Fruit fly (Drosophila melanogaster) whole organism, wandering third instar larva: Measurements from ENCODE around the gene Zw.

Source experiments
- CG32264 ChIP-seq: fragments of 200-800 bp; sonication (Bioruptor generic); optimal IDR thresholded peaks from 2 replicates; lab custom pipeline; 2016; ENCODE audit warnings: missing biosample characterization, missing genetic modification characterization
- CG9705 ChIP-seq: fragments of 200-800 bp; sonication (Bioruptor generic); optimal IDR thresholded peaks from 2 replicates; lab custom pipeline; 2018; ENCODE audit warnings: missing biosample characterization, mild to moderate bottlenecking, missing genetic modification characterization
- CrebA ChIP-seq: fragments of 200-800 bp; sonication (Bioruptor generic); optimal IDR thresholded peaks from 2 replicates; lab custom pipeline; 2016; ENCODE audit warnings: missing biosample characterization, mild to moderate bottlenecking, missing genetic modification characterization, borderline replicate concordance
- Dfd ChIP-seq: fragments of >200 bp; optimal IDR thresholded peaks from 2 replicates; lab custom pipeline; 2017; ENCODE audit warnings: missing biosample characterization, missing genetic modification characterization
- Dif ChIP-seq: fragments of 200-275, 200-300 bp; sonication (Bioruptor generic); optimal IDR thresholded peaks from 2 replicates; lab custom pipeline; 2018; ENCODE audit warnings: missing biosample characterization, missing genetic modification characterization; ENCODE audit not compliant: partially characterized antibody
- GATAd ChIP-seq: sonication (Bioruptor generic); optimal IDR thresholded peaks from 2 replicates; lab custom pipeline; 2016; ENCODE audit warnings: missing biosample characterization, missing genetic modification characterization
- HLH106 ChIP-seq: fragments of 200-800 bp; optimal IDR thresholded peaks from 3 replicates; lab custom pipeline; 2019; ENCODE audit warnings: missing biosample characterization, mild to moderate bottlenecking, missing genetic modification characterization, moderate library complexity
- Hnf4 ChIP-seq: fragments of 200-800 bp; sonication (Bioruptor generic); optimal IDR thresholded peaks from 2 replicates; lab custom pipeline; 2016; ENCODE audit warnings: missing biosample characterization, mild to moderate bottlenecking, missing genetic modification characterization
- Hr83 ChIP-seq: fragments of 200-300 bp; sonication (Bioruptor generic); optimal IDR thresholded peaks from 2 replicates; lab custom pipeline; 2016; ENCODE audit warnings: missing biosample characterization, mild to moderate bottlenecking, missing genetic modification characterization, moderate library complexity; ENCODE audit not compliant: poor library complexity, severe bottlenecking
- Jra ChIP-seq: sonication (Bioruptor generic); optimal IDR thresholded peaks from 2 replicates; lab custom pipeline; 2016; ENCODE audit warnings: missing biosample characterization, missing genetic modification characterization
- Mio ChIP-seq: sonication (Bioruptor generic); optimal IDR thresholded peaks from 2 replicates; lab custom pipeline; 2016; ENCODE audit warnings: missing biosample characterization, missing genetic modification characterization
- N ChIP-seq: fragments of >200 bp; optimal IDR thresholded peaks from 2 replicates; lab custom pipeline; 2018; ENCODE audit warnings: missing biosample characterization, missing external identifiers, missing genetic modification characterization
- OdsH ChIP-seq: fragments of 200-800 bp; sonication (Bioruptor generic); optimal IDR thresholded peaks from 2 replicates; lab custom pipeline; 2016; ENCODE audit warnings: missing biosample characterization, mild to moderate bottlenecking, missing genetic modification characterization
- Sp1 ChIP-seq: fragments of 200-800 bp; sonication (Bioruptor generic); optimal IDR thresholded peaks from 3 replicates; lab custom pipeline; 2019; ENCODE audit warnings: missing biosample characterization, mild to moderate bottlenecking, missing genetic modification characterization, moderate library complexity
- Vsx2 ChIP-seq: fragments of 200-300, 225-300 bp; sonication (Bioruptor generic); optimal IDR thresholded peaks from 2 replicates; lab custom pipeline; 2018; ENCODE audit warnings: missing biosample characterization, missing genetic modification characterization; ENCODE audit not compliant: partially characterized antibody
- br ChIP-seq: fragments of 200-800 bp; sonication (Bioruptor generic); optimal IDR thresholded peaks from 2 replicates; lab custom pipeline; 2016; ENCODE audit warnings: missing biosample characterization, missing genetic modification characterization
- brk ChIP-seq: fragments of 200-800 bp; sonication (Bioruptor generic); optimal IDR thresholded peaks from 2 replicates; lab custom pipeline; 2016; ENCODE audit warnings: missing biosample characterization, mild to moderate bottlenecking, missing genetic modification characterization
- dl ChIP-seq, 2 experiments: fragments of 175-275, 200-275 bp in 1 of 2; fragments of 200-275 bp in 1 of 2; sonication (Bioruptor generic); optimal IDR thresholded peaks; lab custom pipeline; 2018; ENCODE audit warnings: mild to moderate bottlenecking in 2 of 2, missing biosample characterization in 2 of 2, missing genetic modification characterization in 2 of 2, moderate library complexity in 2 of 2; ENCODE audit not compliant: partially characterized antibody in 2 of 2, insufficient read depth in 1 of 2
- dmrt93B ChIP-seq: fragments of 200-800 bp; sonication (Bioruptor generic); optimal IDR thresholded peaks from 2 replicates; lab custom pipeline; 2018; ENCODE audit warnings: missing biosample characterization, mild to moderate bottlenecking, missing genetic modification characterization
- ey ChIP-seq: fragments of 200-800 bp; sonication (Bioruptor generic); optimal IDR thresholded peaks from 2 replicates; lab custom pipeline; 2016; ENCODE audit warnings: missing biosample characterization, missing genetic modification characterization
- foxo ChIP-seq, 2 experiments: fragments of 200-800 bp; sonication (Bioruptor generic); optimal IDR thresholded peaks; 2 replicates in 1 of 2; 3 replicates in 1 of 2; lab custom pipeline; 2016 to 2017; ENCODE audit warnings: missing biosample characterization in 2 of 2, missing genetic modification characterization in 2 of 2
- fru ChIP-seq: fragments of 200-800 bp; sonication (Bioruptor generic); optimal IDR thresholded peaks from 3 replicates; lab custom pipeline; 2016; ENCODE audit warnings: missing biosample characterization, mild to moderate bottlenecking, missing genetic modification characterization
- h ChIP-seq: fragments of 200-800 bp; sonication (Bioruptor generic); optimal IDR thresholded peaks from 3 replicates; lab custom pipeline; 2016; ENCODE audit warnings: missing biosample characterization, mild to moderate bottlenecking, missing genetic modification characterization
- jim ChIP-seq: fragments of 175-275, 200-325 bp; sonication (Bioruptor generic); optimal IDR thresholded peaks from 2 replicates; lab custom pipeline; 2016; ENCODE audit warnings: missing biosample characterization, mild to moderate bottlenecking, missing genetic modification characterization
- lola ChIP-seq: fragments of >200 bp; optimal IDR thresholded peaks from 2 replicates; lab custom pipeline; 2017; ENCODE audit warnings: missing biosample characterization, missing genetic modification characterization
- psq ChIP-seq: fragments of 200-800 bp; sonication (Bioruptor generic); optimal IDR thresholded peaks from 3 replicates; lab custom pipeline; 2017; ENCODE audit warnings: missing biosample characterization, mild to moderate bottlenecking, missing genetic modification characterization, moderate library complexity
- rgr ChIP-seq: fragments of 200-800 bp; sonication (Bioruptor generic); optimal IDR thresholded peaks from 3 replicates; lab custom pipeline; 2016; ENCODE audit warnings: missing biosample characterization, mild to moderate bottlenecking, missing genetic modification characterization
- sage ChIP-seq: fragments of 200-800 bp; sonication (Bioruptor generic); optimal IDR thresholded peaks from 2 replicates; lab custom pipeline; 2016; ENCODE audit warnings: missing biosample characterization, mild to moderate bottlenecking, missing genetic modification characterization
- sv ChIP-seq: fragments of 200-800 bp; sonication (Bioruptor generic); optimal IDR thresholded peaks from 3 replicates; lab custom pipeline; 2016; ENCODE audit warnings: missing biosample characterization, missing genetic modification characterization
- tai ChIP-seq: sonication (Bioruptor generic); optimal IDR thresholded peaks from 2 replicates; lab custom pipeline; 2016; ENCODE audit warnings: missing biosample characterization, missing genetic modification characterization

The Zw gene

DNA sequence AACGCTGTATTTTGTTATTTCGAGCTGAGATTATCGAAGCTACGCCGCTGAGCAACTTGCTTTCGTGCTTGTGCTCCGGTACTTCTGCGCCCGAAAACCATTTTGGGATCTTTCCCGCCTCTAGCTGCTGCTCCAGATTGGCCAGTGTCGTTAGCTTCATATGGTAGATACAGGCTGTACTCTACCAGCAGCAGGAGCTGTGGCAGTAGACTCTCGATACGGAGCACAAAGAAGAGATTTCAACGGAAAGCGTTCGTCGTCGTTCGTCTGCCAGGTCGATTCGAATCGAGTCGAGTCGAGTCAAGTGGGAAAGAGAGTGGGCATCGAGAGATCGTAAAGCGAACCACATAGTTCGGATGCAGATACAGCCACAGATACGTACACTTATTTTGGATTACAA, 47.8 kb downstream of the Zw start:
- TF ChIP-seq rgr (GFP tag; lab: Kevin White, UChicago) (no peak), foxo (GFP tag; optimal IDR thresholded peaks at IDR 0.05; lab: Kevin White, UChicago) (no peak), dl (GFP tag; optimal IDR thresholded peaks at IDR 0.05; lab: Kevin White, UChicago; ENCODE audit: insufficient read depth in 1 of 2, partially characterized antibody in 2 of 2) (no peak), CG9705 (GFP tag; lab: Kevin White, UChicago) (no peak), Hnf4 (GFP tag; lab: Kevin White, UChicago) (no peak), N (GFP tag; lab: Kevin White, UChicago) (no peak), Dif (GFP tag; lab: Kevin White, UChicago) (no peak), CrebA (GFP tag; lab: Kevin White, UChicago) (no peak), brk (GFP tag; lab: Kevin White, UChicago) (no peak), OdsH (GFP tag; lab: Kevin White, UChicago) (no peak), Vsx2 (GFP tag; lab: Kevin White, UChicago) (no peak), tai (GFP tag; lab: Kevin White, UChicago) (no peak), HLH106 (tag; lab: Kevin White, UChicago) (no peak), sage (GFP tag; lab: Kevin White, UChicago) (no peak), fru (no peak), jim (no peak), Hr83 (GFP tag; lab: Kevin White, UChicago) (no peak), CG32264 (GFP tag; lab: Kevin White, UChicago) (no peak)

DNA sequence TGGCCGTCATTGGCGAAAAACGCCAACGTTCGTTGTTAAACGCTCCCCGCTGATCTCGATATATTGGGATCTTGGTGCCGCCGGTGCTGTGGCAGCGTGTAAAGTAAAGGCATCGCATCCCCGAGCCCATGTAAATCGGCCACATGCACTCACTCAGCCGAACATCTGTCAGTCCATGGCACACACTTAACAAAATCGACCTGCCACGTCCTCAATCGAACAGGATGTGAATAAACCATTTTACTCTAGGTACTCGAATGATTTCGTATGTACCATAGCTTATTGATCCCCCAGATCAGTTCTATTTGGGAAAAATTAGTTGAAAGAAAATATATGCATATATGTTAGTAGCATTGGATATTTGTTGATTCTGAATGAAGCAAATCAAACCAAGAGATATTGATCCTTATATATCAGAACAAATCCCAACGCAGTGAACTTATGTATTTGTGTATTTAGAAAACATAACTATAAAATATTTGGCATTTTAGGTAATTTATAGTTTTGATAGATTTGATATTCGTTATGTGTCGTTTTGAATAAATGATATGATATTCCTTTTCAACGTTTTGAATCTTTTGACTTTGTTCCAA, 49.4 kb downstream of the Zw start:
- TF ChIP-seq N (GFP tag; lab: Kevin White, UChicago) (no peak), lola (GFP tag; lab: Kevin White, UChicago) (no peak), br (GFP tag; lab: Kevin White, UChicago) (no peak), dl (GFP tag; optimal IDR thresholded peaks at IDR 0.05; lab: Kevin White, UChicago; ENCODE audit: insufficient read depth in 1 of 2, partially characterized antibody in 2 of 2) (no peak), fru (no peak), GATAd (GFP tag; lab: Kevin White, UChicago) (no peak), HLH106 (tag; lab: Kevin White, UChicago) (no peak), Jra (no peak), CG9705 (GFP tag; lab: Kevin White, UChicago) (no peak), h (GFP tag; lab: Kevin White, UChicago) (no peak)

DNA sequence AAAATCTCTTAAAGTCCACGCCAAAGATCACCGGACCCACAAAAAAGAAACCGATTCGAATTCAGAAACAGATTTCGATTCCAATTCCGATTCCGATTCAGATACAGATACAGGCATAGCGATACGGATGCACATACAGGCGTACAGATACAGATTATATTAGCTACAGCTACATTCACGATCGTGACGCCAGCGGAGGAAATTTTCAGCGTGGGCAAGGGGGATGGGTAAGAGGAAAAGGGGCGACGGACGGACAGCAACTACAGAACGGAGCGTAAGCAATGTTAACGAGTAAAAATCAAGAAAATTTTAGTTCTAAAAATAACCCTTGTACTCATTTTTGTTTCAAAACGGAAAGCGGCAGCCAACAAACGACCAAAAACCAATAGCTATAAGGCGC, 50.0 kb downstream of the Zw start:
- TF ChIP-seq lola (GFP tag; lab: Kevin White, UChicago) (no peak), Dif (GFP tag; lab: Kevin White, UChicago) (no peak), Jra (no peak), Dfd (GFP tag; lab: Kevin White, UChicago) (no peak), Hnf4 (GFP tag; lab: Kevin White, UChicago) (no peak), dmrt93B (GFP tag; lab: Kevin White, UChicago) (no peak), ey (GFP tag; lab: Kevin White, UChicago) (no peak)

DNA sequence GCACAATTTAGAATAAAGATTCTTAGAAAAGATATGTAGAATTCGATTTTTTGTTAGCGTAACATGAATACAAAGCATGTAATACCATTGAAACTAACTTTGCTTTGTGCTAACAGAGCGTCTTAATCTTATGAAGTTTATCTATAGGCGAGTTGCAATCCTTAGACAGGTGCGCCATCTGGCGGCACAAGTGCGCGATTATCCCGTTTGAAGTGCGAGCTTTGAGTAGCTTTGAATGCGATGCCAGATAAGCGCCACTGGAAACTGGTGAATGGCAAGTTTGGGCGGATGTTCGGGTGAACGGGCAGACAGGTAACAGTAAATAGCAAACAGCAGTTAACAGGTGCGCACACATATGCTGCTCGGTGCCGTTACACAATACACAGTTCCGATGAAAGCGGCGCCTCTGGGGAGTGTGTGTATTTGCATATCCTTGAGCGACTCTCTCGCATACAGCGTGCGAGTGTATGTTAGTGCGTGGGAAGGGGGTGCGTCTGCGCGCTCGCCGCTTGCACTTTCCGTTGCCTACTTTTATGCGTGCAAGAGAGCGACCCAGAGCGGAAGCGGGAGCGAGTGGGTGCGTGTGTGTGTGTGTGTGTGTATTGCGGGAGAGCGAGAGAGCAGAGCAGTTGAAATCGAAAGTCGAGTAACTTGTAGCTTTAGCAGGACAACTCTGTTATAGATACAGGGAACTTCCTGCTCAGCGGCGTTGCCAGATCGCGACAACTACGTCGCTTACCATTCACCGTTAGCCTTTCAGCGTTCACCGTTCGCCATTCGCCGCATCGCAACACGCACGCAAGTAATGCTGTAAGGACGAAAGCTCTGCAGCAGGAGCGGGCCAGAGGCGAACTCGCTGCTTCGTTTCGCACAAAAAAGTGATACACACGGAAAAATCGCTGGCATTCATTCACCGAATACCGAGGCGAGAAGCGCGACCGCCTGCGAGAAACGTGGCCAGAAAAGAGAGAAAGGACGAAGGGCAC, 51.2 kb downstream of the Zw start, which contains the start of gene CG12531:
CG12531 (plus strand) TSS at position 936 of the 986 bp plus-strand sequence.
- TF ChIP-seq jim (no peak), Sp1 (no peak), Mio (GFP tag; lab: Kevin White, UChicago) (no peak), N (GFP tag; lab: Kevin White, UChicago) (no peak), psq (no peak), foxo (GFP tag; optimal IDR thresholded peaks at IDR 0.05; lab: Kevin White, UChicago) (no peak), CrebA (GFP tag; lab: Kevin White, UChicago) (no peak), Vsx2 (GFP tag; lab: Kevin White, UChicago) (no peak), brk (GFP tag; lab: Kevin White, UChicago) (no peak), Jra (no peak), sv (no peak)
